Worm (Caenorhabditis elegans) whole organism, midembryonic: ENCODE data around the gene T14B4.20.

ENCODE experiments used
- T22C8.4 ChIP-seq: fragments of 200-800 bp; sonication (Bioruptor generic); IDR thresholded peaks from 2 replicates; pipeline ENCODE4 v1.3.6; 2022; ENCODE audit warnings: missing genetic modification characterization, missing compliant biosample characterization
- cog-1 ChIP-seq: sonication (generic microtip); optimal IDR thresholded peaks from 2 replicates; lab custom pipeline; 2016; ENCODE audit warnings: missing genetic modification characterization, missing compliant biosample characterization
- flt-1 ChIP-seq: fragments of 200-800 bp; sonication (Bioruptor generic); IDR thresholded peaks from 2 replicates; pipeline ENCODE4 v1.3.6; 2022; ENCODE audit warnings: missing genetic modification characterization, missing compliant biosample characterization
- med-1 ChIP-seq: sonication (generic microtip); optimal IDR thresholded peaks from 2 replicates; lab custom pipeline; 2017; ENCODE audit warnings: missing genetic modification characterization, mild to moderate bottlenecking, missing compliant biosample characterization, antibody characterized with exemption, missing genetic modification reagents; ENCODE audit not compliant: insufficient read depth
- tab-1 ChIP-seq: fragments of 200-800 bp; sonication (Bioruptor generic); IDR thresholded peaks from 2 replicates; pipeline ENCODE4 v1.3.6; 2022; ENCODE audit warnings: missing genetic modification characterization, missing compliant biosample characterization
- ztf-23 ChIP-seq: fragments of 200-800 bp; sonication (Bioruptor generic); IDR thresholded peaks from 2 replicates; pipeline ENCODE4 v1.3.6; 2022; ENCODE audit warnings: missing genetic modification reagents, missing genetic modification characterization, missing compliant biosample characterization
- ztf-29 ChIP-seq: fragments of 200-800 bp; sonication (Bioruptor generic); IDR thresholded peaks from 2 replicates; pipeline ENCODE4 v1.3.6; 2022; ENCODE audit warnings: missing genetic modification reagents, missing genetic modification characterization, missing compliant biosample characterization

ce11 chrII:6706552-6707091 lies 10.1 kb upstream of the T14B4.20 start:
- TF ChIP-seq ztf-29 (no peak), ztf-23 (no peak), cog-1 (tag; lab: Kevin White, UChicago) (no peak), flt-1 (GFP tag; lab: Robert Waterston, UW) (no peak), T22C8.4 (GFP tag; lab: Robert Waterston, UW) (no peak), med-1 (GFP tag; lab: Kevin White, UChicago) (no peak), tab-1 (no peak)
